In genomic region chr2L:10413251-10414127, dm6 we compare ENCODE assay signal across 1 fruit fly cellular context.
A peak's percentile ranks its signal among the peaks of the same experiment; 100 is the strongest.
TF ChIP-seq lines count a peak whose summit lies in the region.

Gene CG5355 (minus strand): TSS chr2L:10413463.
Gene Klp31E (plus strand): TSS chr2L:10414017.

TF ChIP-seq in whole organism, embryonic, 481 proteins besides CTCF, POLR2A, EP300 and RAD21 (continued from another document and continues in another):
- no peak for TF ChIP-seq Eip74EF (GFP tag; optimal IDR thresholded peaks at IDR 0.05; lab: Kevin White, UChicago)
- no peak for TF ChIP-seq crc (GFP tag; optimal IDR thresholded peaks at IDR 0.05; lab: Kevin White, UChicago)
- TF ChIP-seq CG34224 (GFP tag; IDR thresholded peaks at IDR 0.05; lab: Robert Waterston, UW; ENCODE audit: partially characterized antibody) = peak; percentile 71
- TF ChIP-seq CG5245 (GFP tag; optimal IDR thresholded peaks at IDR 0.05; lab: Kevin White, UChicago) = no peak
- no peak for TF ChIP-seq Dp (GFP tag; optimal IDR thresholded peaks at IDR 0.05; lab: Kevin White, UChicago)
- no peak for TF ChIP-seq p53 (GFP tag; optimal IDR thresholded peaks at IDR 0.05; lab: Kevin White, UChicago)
- no peak for TF ChIP-seq CG18599 (GFP tag; optimal IDR thresholded peaks at IDR 0.05; lab: Kevin White, UChicago)
- peak; percentile 65 for TF ChIP-seq tap (tag; optimal IDR thresholded peaks at IDR 0.05; lab: Kevin White, UChicago)
- no peak for TF ChIP-seq hth (optimal IDR thresholded peaks at IDR 0.05; lab: Kevin White, UChicago)
- peak; percentile 27 for TF ChIP-seq CG12299 (tag; optimal IDR thresholded peaks at IDR 0.05; lab: Kevin White, UChicago)
- peak; percentile 65 for TF ChIP-seq Dref (GFP tag; IDR thresholded peaks at IDR 0.05; lab: Robert Waterston, UW)
- TF ChIP-seq H2.0 (GFP tag; IDR thresholded peaks at IDR 0.05; lab: Robert Waterston, UW) = peak; percentile 31
- peak; percentile 72 for TF ChIP-seq Doc3 (GFP tag; IDR thresholded peaks at IDR 0.05; lab: Robert Waterston, UW; ENCODE audit: partially characterized antibody)
- no peak for TF ChIP-seq CG17912 (GFP tag; optimal IDR thresholded peaks at IDR 0.05; lab: Kevin White, UChicago)
- TF ChIP-seq CkIIα-i1 (GFP tag; IDR thresholded peaks at IDR 0.05; lab: Robert Waterston, UW) = no peak
- TF ChIP-seq Dad (GFP tag; optimal IDR thresholded peaks at IDR 0.05; lab: Kevin White, UChicago) = peak; percentile 32
- peak; percentile 58 for TF ChIP-seq pum (GFP tag; optimal IDR thresholded peaks at IDR 0.05; lab: Kevin White, UChicago)
- TF ChIP-seq CG13424 (tag; optimal IDR thresholded peaks at IDR 0.05; lab: Kevin White, UChicago) = peak; percentile 81
- TF ChIP-seq fd102C (GFP tag; optimal IDR thresholded peaks at IDR 0.05; lab: Kevin White, UChicago) = no peak
- no peak for TF ChIP-seq CG7271 (tag; optimal IDR thresholded peaks at IDR 0.05; lab: Kevin White, UChicago)
- TF ChIP-seq sna (GFP tag; IDR thresholded peaks at IDR 0.05; lab: Robert Waterston, UW; ENCODE audit: partially characterized antibody) = peak; percentile 75
- TF ChIP-seq CG17612 (GFP tag; IDR thresholded peaks at IDR 0.05; lab: Robert Waterston, UW) = no peak
- peak; percentile 79 for TF ChIP-seq grau (tag; optimal IDR thresholded peaks at IDR 0.05; lab: Kevin White, UChicago)
- TF ChIP-seq CrebB (tag; optimal IDR thresholded peaks at IDR 0.05; lab: Kevin White, UChicago) = no peak
- TF ChIP-seq CG12219 (GFP tag; optimal IDR thresholded peaks at IDR 0.05; lab: Kevin White, UChicago) = peak; percentile 40
- peak; percentile 19 for TF ChIP-seq Lhr (GFP tag; optimal IDR thresholded peaks at IDR 0.05; lab: Kevin White, UChicago)
- TF ChIP-seq tx (GFP tag; optimal IDR thresholded peaks at IDR 0.05; lab: Kevin White, UChicago) = peak; percentile 13
- peak; percentile 52; the same call in 1 of the 3 replicates for TF ChIP-seq ken (GFP tag; IDR thresholded peaks at IDR 0.05; lab: Robert Waterston, UW)
- peak; percentile 32 for TF ChIP-seq en (GFP tag; optimal IDR thresholded peaks at IDR 0.05; lab: Kevin White, UChicago)
- TF ChIP-seq CG14965 (GFP tag; optimal IDR thresholded peaks at IDR 0.05; lab: Kevin White, UChicago; ENCODE audit: borderline replicate concordance) = no peak
- TF ChIP-seq CG31365 (tag; optimal IDR thresholded peaks at IDR 0.05; lab: Kevin White, UChicago) = no peak
- no peak for TF ChIP-seq Rx (GFP tag; IDR thresholded peaks at IDR 0.05; lab: Robert Waterston, UW)
- TF ChIP-seq bigmax (GFP tag; optimal IDR thresholded peaks at IDR 0.05; lab: Kevin White, UChicago) = no peak
- TF ChIP-seq stc (GFP tag; IDR thresholded peaks at IDR 0.05; lab: Robert Waterston, UW) = 0 out of 2 replicates have a peak, but pooled peaks have one; percentile 26
- TF ChIP-seq CG10959 (GFP tag; IDR thresholded peaks at IDR 0.05; lab: Robert Waterston, UW) = no peak
- TF ChIP-seq gsb (GFP tag; IDR thresholded peaks at IDR 0.05; lab: Robert Waterston, UW) = no peak
- TF ChIP-seq zfh1 (GFP tag; IDR thresholded peaks at IDR 0.05; lab: Robert Waterston, UW) = peak; percentile 57; the same call in 2 of the 3 replicates
- peak; percentile 61 for TF ChIP-seq Six4 (GFP tag; optimal IDR thresholded peaks at IDR 0.05; lab: Kevin White, UChicago)
- TF ChIP-seq yki (optimal IDR thresholded peaks at IDR 0.05; lab: Kevin White, UChicago) = no peak
- TF ChIP-seq wor (GFP tag; IDR thresholded peaks at IDR 0.05; lab: Robert Waterston, UW) = 0 out of 2 replicates have a peak, but pooled peaks have one; percentile 17
- TF ChIP-seq CG1602 (GFP tag; optimal IDR thresholded peaks at IDR 0.05; lab: Kevin White, UChicago) = peak; percentile 68
- peak; percentile 49 for TF ChIP-seq cato (GFP tag; optimal IDR thresholded peaks at IDR 0.05; lab: Kevin White, UChicago; ENCODE audit: borderline replicate concordance)
- peak; percentile 7 for TF ChIP-seq CG6765 (GFP tag; optimal IDR thresholded peaks at IDR 0.05; lab: Kevin White, UChicago)
- TF ChIP-seq peb (GFP tag; IDR thresholded peaks at IDR 0.05; lab: Robert Waterston, UW) = no peak
- TF ChIP-seq CG17186 (GFP tag; optimal IDR thresholded peaks at IDR 0.05; lab: Kevin White, UChicago) = no peak
- TF ChIP-seq sim (GFP tag; IDR thresholded peaks at IDR 0.05; lab: Robert Waterston, UW) = no peak
- TF ChIP-seq jigr1 (GFP tag; IDR thresholded peaks at IDR 0.05; lab: Robert Waterston, UW) = no peak
- TF ChIP-seq Blimp-1 (GFP tag; optimal IDR thresholded peaks at IDR 0.05; lab: Kevin White, UChicago) = no peak
- peak; percentile 41 for TF ChIP-seq CG12155 (GFP tag; optimal IDR thresholded peaks at IDR 0.05; lab: Kevin White, UChicago)
- TF ChIP-seq CG10147 (GFP tag; optimal IDR thresholded peaks at IDR 0.05; lab: Kevin White, UChicago) = peak; percentile 63
- peak; percentile 86 for TF ChIP-seq CG18262 (tag; optimal IDR thresholded peaks at IDR 0.05; lab: Kevin White, UChicago)
- TF ChIP-seq CG6254 (GFP tag; optimal IDR thresholded peaks at IDR 0.05; lab: Kevin White, UChicago) = no peak
- no peak for TF ChIP-seq CG34376 (GFP tag; optimal IDR thresholded peaks at IDR 0.05; lab: Kevin White, UChicago)
- TF ChIP-seq Atf6 (GFP tag; IDR thresholded peaks at IDR 0.05; lab: Robert Waterston, UW) = peak; percentile 62
- TF ChIP-seq ap (GFP tag; IDR thresholded peaks at IDR 0.05; lab: Robert Waterston, UW) = no peak
- TF ChIP-seq inv (GFP tag; IDR thresholded peaks at IDR 0.05; lab: Robert Waterston, UW; ENCODE audit: partially characterized antibody) = peak; percentile 57
- no peak for TF ChIP-seq D (optimal IDR thresholded peaks at IDR 0.05; lab: Kevin White, UChicago)
- TF ChIP-seq D (GFP tag; optimal IDR thresholded peaks at IDR 0.05; lab: Kevin White, UChicago) = peak; percentile 66
- peak; percentile 61; the same call in 2 of the 3 replicates for TF ChIP-seq dysf (GFP tag; IDR thresholded peaks at IDR 0.05; lab: Robert Waterston, UW)
- TF ChIP-seq kay (GFP tag; optimal IDR thresholded peaks at IDR 0.05; lab: Kevin White, UChicago) = peak; percentile 48
- TF ChIP-seq Aef1 (GFP tag; IDR thresholded peaks at IDR 0.05; lab: Robert Waterston, UW) = 0 out of 3 replicates have a peak, but pooled peaks have one; percentile 26
- TF ChIP-seq Side (GFP tag; optimal IDR thresholded peaks at IDR 0.05; lab: Kevin White, UChicago) = peak; percentile 42
- peak; percentile 18; the same call in 1 of the 3 replicates for TF ChIP-seq CG34422 (GFP tag; IDR thresholded peaks at IDR 0.05; lab: Robert Waterston, UW)
- TF ChIP-seq her (GFP tag; optimal IDR thresholded peaks at IDR 0.05; lab: Kevin White, UChicago) = no peak
- TF ChIP-seq Lim3 (GFP tag; IDR thresholded peaks at IDR 0.05; lab: Robert Waterston, UW) = no peak
- no peak for TF ChIP-seq ham (GFP tag; IDR thresholded peaks at IDR 0.05; lab: Robert Waterston, UW)
- no peak for TF ChIP-seq Vsx1 (GFP tag; optimal IDR thresholded peaks at IDR 0.05; lab: Kevin White, UChicago)
- TF ChIP-seq Antp (GFP tag; optimal IDR thresholded peaks at IDR 0.05; lab: Kevin White, UChicago) = peak; percentile 40
- peak; percentile 53 for TF ChIP-seq MESR4 (GFP tag; optimal IDR thresholded peaks at IDR 0.05; lab: Kevin White, UChicago)
- TF ChIP-seq lmd (GFP tag; IDR thresholded peaks at IDR 0.05; lab: Robert Waterston, UW) = peak; percentile 52
- peak; percentile 62 for TF ChIP-seq CG1233 (GFP tag; optimal IDR thresholded peaks at IDR 0.05; lab: Kevin White, UChicago)
- no peak for TF ChIP-seq CG10565 (GFP tag; optimal IDR thresholded peaks at IDR 0.05; lab: Kevin White, UChicago)
- no peak for TF ChIP-seq hb (GFP tag; IDR thresholded peaks at IDR 0.05; lab: Robert Waterston, UW; ENCODE audit: partially characterized antibody)
- no peak for TF ChIP-seq Deaf1 (tag; optimal IDR thresholded peaks at IDR 0.05; lab: Kevin White, UChicago)
- no peak for TF ChIP-seq Gug (GFP tag; IDR thresholded peaks at IDR 0.05; lab: Robert Waterston, UW)
- peak; percentile 64 for TF ChIP-seq fd3F (GFP tag; optimal IDR thresholded peaks at IDR 0.05; lab: Kevin White, UChicago)
- TF ChIP-seq CG9932 (GFP tag; IDR thresholded peaks at IDR 0.05; lab: Robert Waterston, UW) = peak; percentile 60
- TF ChIP-seq ftz-f1 (GFP tag; optimal IDR thresholded peaks at IDR 0.05; lab: Kevin White, UChicago) = no peak
- TF ChIP-seq unpg (GFP tag; optimal IDR thresholded peaks at IDR 0.05; lab: Kevin White, UChicago) = peak; percentile 48
- peak; percentile 29 for TF ChIP-seq Sry-β (GFP tag; optimal IDR thresholded peaks at IDR 0.05; lab: Kevin White, UChicago)
- no peak for TF ChIP-seq NC2β (GFP tag; optimal IDR thresholded peaks at IDR 0.05; lab: Kevin White, UChicago)
- TF ChIP-seq CG2116 (GFP tag; optimal IDR thresholded peaks at IDR 0.05; lab: Kevin White, UChicago) = peak; percentile 81
- TF ChIP-seq usp (GFP tag; optimal IDR thresholded peaks at IDR 0.05; lab: Kevin White, UChicago) = no peak
- peak; percentile 72 for TF ChIP-seq CG10543 (GFP tag; optimal IDR thresholded peaks at IDR 0.05; lab: Kevin White, UChicago)
- no peak for TF ChIP-seq Jarid2 (GFP tag; optimal IDR thresholded peaks at IDR 0.05; lab: Kevin White, UChicago)
- TF ChIP-seq pb (GFP tag; optimal IDR thresholded peaks at IDR 0.05; lab: Kevin White, UChicago) = peak; percentile 10
- peak; percentile 20 for TF ChIP-seq NK7.1 (GFP tag; optimal IDR thresholded peaks at IDR 0.05; lab: Kevin White, UChicago)
- TF ChIP-seq Hand (GFP tag; optimal IDR thresholded peaks at IDR 0.05; lab: Kevin White, UChicago) = no peak
- peak; percentile 63 for TF ChIP-seq scrt (GFP tag; optimal IDR thresholded peaks at IDR 0.05; lab: Kevin White, UChicago)
- TF ChIP-seq CG4820 (GFP tag; optimal IDR thresholded peaks at IDR 0.05; lab: Kevin White, UChicago) = peak; percentile 43
- TF ChIP-seq ewg (GFP tag; optimal IDR thresholded peaks at IDR 0.05; lab: Kevin White, UChicago) = peak; percentile 39
- peak; percentile 15 for TF ChIP-seq Ets97D (GFP tag; optimal IDR thresholded peaks at IDR 0.05; lab: Kevin White, UChicago)
- no peak for TF ChIP-seq Trl (optimal IDR thresholded peaks at IDR 0.05; lab: Kevin White, UChicago)
- no peak for TF ChIP-seq Trl (GFP tag; optimal IDR thresholded peaks at IDR 0.05; lab: Kevin White, UChicago)
- peak; percentile 85 for TF ChIP-seq CG2712 (tag; optimal IDR thresholded peaks at IDR 0.05; lab: Kevin White, UChicago)
- no peak for TF ChIP-seq btn (GFP tag; optimal IDR thresholded peaks at IDR 0.05; lab: Kevin White, UChicago)
- peak; percentile 49 for TF ChIP-seq Fer3 (tag; optimal IDR thresholded peaks at IDR 0.05; lab: Kevin White, UChicago)
- no peak for TF ChIP-seq dimm (GFP tag; IDR thresholded peaks at IDR 0.05; lab: Robert Waterston, UW)
- TF ChIP-seq emc (GFP tag; optimal IDR thresholded peaks at IDR 0.05; lab: Kevin White, UChicago) = no peak
- TF ChIP-seq sob (GFP tag; IDR thresholded peaks at IDR 0.05; lab: Robert Waterston, UW) = peak; percentile 64
- peak; percentile 69 for TF ChIP-seq twi (tag; optimal IDR thresholded peaks at IDR 0.05; lab: Kevin White, UChicago)
- no peak for TF ChIP-seq onecut (GFP tag; IDR thresholded peaks at IDR 0.05; lab: Robert Waterston, UW)
- TF ChIP-seq CG30431 (GFP tag; optimal IDR thresholded peaks at IDR 0.05; lab: Kevin White, UChicago) = peak; percentile 26
- TF ChIP-seq kah (GFP tag; optimal IDR thresholded peaks at IDR 0.05; lab: Kevin White, UChicago) = no peak
- peak; percentile 9 for TF ChIP-seq MTF-1 (GFP tag; optimal IDR thresholded peaks at IDR 0.05; lab: Kevin White, UChicago; ENCODE audit: borderline replicate concordance)
- no peak for TF ChIP-seq CG11093 (GFP tag; IDR thresholded peaks at IDR 0.05; lab: Robert Waterston, UW)
- TF ChIP-seq CG5953 (GFP tag; IDR thresholded peaks at IDR 0.05; lab: Robert Waterston, UW) = no peak
- no peak for TF ChIP-seq Optix (GFP tag; IDR thresholded peaks at IDR 0.05; lab: Robert Waterston, UW)
- TF ChIP-seq Fer2 (tag; optimal IDR thresholded peaks at IDR 0.05; lab: Kevin White, UChicago) = peak; percentile 36
- TF ChIP-seq HLH54F (GFP tag; optimal IDR thresholded peaks at IDR 0.05; lab: Kevin White, UChicago) = peak; percentile 49
- peak; percentile 52 for TF ChIP-seq CG16863 (GFP tag; optimal IDR thresholded peaks at IDR 0.05; lab: Kevin White, UChicago)
- TF ChIP-seq Dek (tag; optimal IDR thresholded peaks at IDR 0.05; lab: Kevin White, UChicago) = no peak
- no peak for TF ChIP-seq lbe (GFP tag; optimal IDR thresholded peaks at IDR 0.05; lab: Kevin White, UChicago)
- TF ChIP-seq tgo (GFP tag; IDR thresholded peaks at IDR 0.05; lab: Robert Waterston, UW) = peak; percentile 64; the same call in 2 of the 3 replicates
- TF ChIP-seq pan (optimal IDR thresholded peaks at IDR 0.05; lab: Kevin White, UChicago) = no peak
- TF ChIP-seq pan (GFP tag; optimal IDR thresholded peaks at IDR 0.05 in 1 of 2, IDR thresholded peaks at IDR 0.05 in 1 of 2) = peak in 1 of 2 experiments; percentile 63
- peak; percentile 59; the same call in 2 of the 3 replicates for TF ChIP-seq ci (GFP tag; IDR thresholded peaks at IDR 0.05; lab: Robert Waterston, UW)
- peak; percentile 46 for TF ChIP-seq Mes4 (GFP tag; optimal IDR thresholded peaks at IDR 0.05; lab: Kevin White, UChicago)
- peak; percentile 55 for TF ChIP-seq ind (GFP tag; optimal IDR thresholded peaks at IDR 0.05; lab: Kevin White, UChicago)
- TF ChIP-seq cg (GFP tag; optimal IDR thresholded peaks at IDR 0.05; lab: Kevin White, UChicago) = no peak
- peak; percentile 37 for TF ChIP-seq CG9609 (GFP tag; optimal IDR thresholded peaks at IDR 0.05; lab: Kevin White, UChicago)
- TF ChIP-seq CG2129 (GFP tag; IDR thresholded peaks at IDR 0.05; lab: Robert Waterston, UW; ENCODE audit: partially characterized antibody) = no peak; the same call in 1 of the 2 replicates
- TF ChIP-seq Mrtf (GFP tag; IDR thresholded peaks at IDR 0.05; lab: Robert Waterston, UW) = no peak; the same call in 2 of the 3 replicates
- TF ChIP-seq eyg (GFP tag; optimal IDR thresholded peaks at IDR 0.05; lab: Kevin White, UChicago) = no peak
- peak; percentile 67; the same call in 2 of the 3 replicates for TF ChIP-seq knrl (GFP tag; IDR thresholded peaks at IDR 0.05; lab: Robert Waterston, UW; ENCODE audit: partially characterized antibody)
- no peak for TF ChIP-seq CG6683 (GFP tag; optimal IDR thresholded peaks at IDR 0.05; lab: Kevin White, UChicago)
- peak; percentile 84 for TF ChIP-seq CG7556 (GFP tag; optimal IDR thresholded peaks at IDR 0.05; lab: Kevin White, UChicago)
- TF ChIP-seq CG15479 (GFP tag; optimal IDR thresholded peaks at IDR 0.05; lab: Kevin White, UChicago) = no peak
- TF ChIP-seq CG14014 (GFP tag; IDR thresholded peaks at IDR 0.05; lab: Robert Waterston, UW) = no peak
- TF ChIP-seq CG12769 (tag; optimal IDR thresholded peaks at IDR 0.05; lab: Kevin White, UChicago) = peak; percentile 46
- TF ChIP-seq CG9797 (GFP tag; optimal IDR thresholded peaks at IDR 0.05; lab: Kevin White, UChicago) = peak; percentile 34
- TF ChIP-seq ara (GFP tag; IDR thresholded peaks at IDR 0.05; lab: Robert Waterston, UW) = peak; percentile 72
